Worm (Caenorhabditis elegans): ENCODE measurements around the gene Y66D12A.8.

DNA sequence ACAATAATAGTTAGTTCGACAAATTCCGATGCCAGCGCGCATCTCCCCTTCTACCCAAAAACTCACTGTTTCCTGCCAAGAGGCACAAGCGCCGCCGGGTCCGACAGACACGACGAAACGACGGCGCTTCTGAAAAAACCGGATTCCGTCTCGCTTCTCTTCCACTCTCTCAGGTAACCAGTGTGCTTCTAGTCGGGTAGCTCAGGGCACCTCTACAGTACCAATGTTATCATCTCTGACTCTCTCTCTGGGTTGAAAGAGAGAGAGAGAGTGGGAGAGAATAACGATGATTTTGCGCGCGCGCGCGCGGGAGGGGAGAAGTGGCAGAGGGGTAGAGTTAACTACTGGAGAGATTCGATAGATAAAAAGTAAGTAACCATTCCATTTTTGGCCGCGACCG lies 17.2 kb upstream of the Y66D12A.8 start:
- TF ChIP-seq klf-2 (GFP tag; conservative IDR thresholded peaks at IDR 0.05) (no peak), tab-1 (GFP tag; IDR thresholded peaks at IDR 0.05) (no peak), flt-1 (GFP tag; IDR thresholded peaks at IDR 0.05) (no peak), med-1 (GFP tag; optimal IDR thresholded peaks at IDR 0.05; ENCODE audit: insufficient read depth) (no peak), ztf-23 (GFP tag; IDR thresholded peaks at IDR 0.05) (no peak)

Measured in whole organism, midembryonic.